Fruit fly (Drosophila melanogaster) whole organism, embryonic: ENCODE measurements around the gene RPA3.

ENCODE experiments used
- Atf-2 ChIP-seq: fragments of 200-800 bp; sonication (Bioruptor generic); optimal IDR thresholded peaks from 2 replicates; lab custom pipeline; 2016; ENCODE audit warnings: missing biosample characterization, missing genetic modification characterization
- CG10147 ChIP-seq: fragments of 200-800 bp; sonication (Bioruptor generic); optimal IDR thresholded peaks from 2 replicates; lab custom pipeline; 2019; ENCODE audit warnings: missing biosample characterization, mild to moderate bottlenecking, missing genetic modification characterization, moderate library complexity
- CG10959 ChIP-seq: fragments of 200-800 bp; sonication (Bioruptor generic); IDR thresholded peaks from 2 replicates; pipeline ENCODE4 v1.3.6; 2022; ENCODE audit warnings: missing biosample characterization, missing genetic modification characterization
- CG12299 ChIP-seq: fragments of 200-800 bp; sonication (Bioruptor generic); optimal IDR thresholded peaks from 2 replicates; lab custom pipeline; 2018; ENCODE audit warnings: missing biosample characterization, mild to moderate bottlenecking, missing genetic modification characterization
- CG14965 ChIP-seq: fragments of 200-800 bp; sonication (Bioruptor generic); optimal IDR thresholded peaks from 2 replicates; lab custom pipeline; 2016; ENCODE audit warnings: missing biosample characterization, missing genetic modification characterization, borderline replicate concordance
- CG15269 ChIP-seq: fragments of 200-800 bp; sonication (Bioruptor generic); optimal IDR thresholded peaks from 2 replicates; lab custom pipeline; 2018; ENCODE audit warnings: missing biosample characterization, mild to moderate bottlenecking, missing genetic modification characterization, moderate library complexity
- CG17359 ChIP-seq: fragments of 200-800 bp; sonication (Bioruptor generic); optimal IDR thresholded peaks from 3 replicates; lab custom pipeline; 2018; ENCODE audit warnings: missing biosample characterization, mild to moderate bottlenecking, missing genetic modification characterization, moderate library complexity
- CG1832 ChIP-seq: fragments of 200-800 bp; sonication (Bioruptor generic); optimal IDR thresholded peaks from 2 replicates; lab custom pipeline; 2017; ENCODE audit warnings: missing biosample characterization, mild to moderate bottlenecking, missing genetic modification characterization, inconsistent platforms
- CG18599 ChIP-seq: fragments of 200-800 bp; sonication (Bioruptor generic); optimal IDR thresholded peaks from 3 replicates; lab custom pipeline; 2017; ENCODE audit warnings: missing biosample characterization, missing genetic modification characterization, mild to moderate bottlenecking, moderate library complexity, missing genetic modification reagents
- CG18764 ChIP-seq: fragments of 200-800 bp; sonication (Bioruptor generic); optimal IDR thresholded peaks from 3 replicates; lab custom pipeline; 2016; ENCODE audit warnings: missing biosample characterization, missing genetic modification characterization
- CG2875 ChIP-seq: fragments of 200-800 bp; sonication (Bioruptor generic); optimal IDR thresholded peaks from 2 replicates; lab custom pipeline; 2017; ENCODE audit warnings: missing biosample characterization, mild to moderate bottlenecking, missing genetic modification characterization, missing genetic modification reagents
- CG30403 ChIP-seq: fragments of 200-800 bp; sonication (Bioruptor generic); optimal IDR thresholded peaks from 3 replicates; lab custom pipeline; 2016; ENCODE audit warnings: missing biosample characterization, missing genetic modification characterization
- CG43689 ChIP-seq: fragments of 200-800 bp; sonication (Bioruptor generic); IDR thresholded peaks from 2 replicates; pipeline ENCODE4 v1.3.6; 2022; ENCODE audit warnings: missing biosample characterization, missing genetic modification characterization
- CG5953 ChIP-seq: fragments of 200-800 bp; sonication (Bioruptor generic); IDR thresholded peaks from 2 replicates; pipeline ENCODE4 v1.3.6; 2022; ENCODE audit warnings: missing biosample characterization, missing genetic modification characterization
- CG6254 ChIP-seq: fragments of 200-800 bp; sonication (Bioruptor generic); optimal IDR thresholded peaks from 3 replicates; lab custom pipeline; 2017; ENCODE audit warnings: mild to moderate bottlenecking, missing biosample characterization, missing genetic modification reagents, missing genetic modification characterization
- CG7357 ChIP-seq: fragments of 200-800 bp; sonication (Bioruptor generic); IDR thresholded peaks from 3 replicates; pipeline ENCODE4 v1.3.6; 2022; ENCODE audit warnings: missing biosample characterization, missing genetic modification characterization
- CG7556 ChIP-seq: fragments of 200-800 bp; sonication (Bioruptor generic); optimal IDR thresholded peaks from 2 replicates; lab custom pipeline; 2017; ENCODE audit warnings: missing biosample characterization, mild to moderate bottlenecking, missing genetic modification characterization
- CG8281 ChIP-seq: fragments of 200-800 bp; sonication (Bioruptor generic); optimal IDR thresholded peaks from 2 replicates; lab custom pipeline; 2018; ENCODE audit warnings: missing biosample characterization, mild to moderate bottlenecking, missing genetic modification characterization, moderate library complexity
- CG8388 ChIP-seq: fragments of 200-800 bp; sonication (Bioruptor generic); optimal IDR thresholded peaks from 2 replicates; lab custom pipeline; 2019; ENCODE audit warnings: missing biosample characterization, mild to moderate bottlenecking, missing genetic modification characterization, moderate library complexity
- CG9797 ChIP-seq: fragments of 200-800 bp; sonication (Bioruptor generic); optimal IDR thresholded peaks from 3 replicates; lab custom pipeline; 2018; ENCODE audit warnings: missing biosample characterization, mild to moderate bottlenecking, missing genetic modification characterization
- Doc3 ChIP-seq: fragments of 200-800 bp; sonication (Bioruptor generic); IDR thresholded peaks from 3 replicates; pipeline ENCODE4 v1.3.6; 2022; ENCODE audit warnings: missing biosample characterization, missing genetic modification characterization; ENCODE audit not compliant: partially characterized antibody
- Fer1 ChIP-seq: fragments of 200-800 bp; sonication (Bioruptor generic); optimal IDR thresholded peaks from 2 replicates; lab custom pipeline; 2017; ENCODE audit warnings: missing biosample characterization, mild to moderate bottlenecking, missing genetic modification characterization
- Fer2 ChIP-seq: fragments of 200-800 bp; sonication (Bioruptor generic); optimal IDR thresholded peaks from 2 replicates; lab custom pipeline; 2018; ENCODE audit warnings: missing biosample characterization, mild to moderate bottlenecking, missing genetic modification characterization, moderate library complexity
- Fer3 ChIP-seq: fragments of 200-800 bp; sonication (Bioruptor generic); optimal IDR thresholded peaks from 2 replicates; lab custom pipeline; 2018; ENCODE audit warnings: missing biosample characterization, mild to moderate bottlenecking, missing genetic modification characterization, moderate library complexity
- MBD-R2 ChIP-seq: fragments of 200-800 bp; sonication (Bioruptor generic); IDR thresholded peaks from 2 replicates; pipeline ENCODE4 v1.3.6; 2022; ENCODE audit warnings: missing biosample characterization, missing genetic modification characterization
- Max ChIP-seq: fragments of 200-800 bp; sonication (Bioruptor generic); optimal IDR thresholded peaks from 2 replicates; lab custom pipeline; 2016; ENCODE audit warnings: missing biosample characterization, mild to moderate bottlenecking, missing genetic modification characterization
- Sox100B ChIP-seq: fragments of 200-800 bp; sonication (Bioruptor generic); optimal IDR thresholded peaks from 3 replicates; lab custom pipeline; 2018; ENCODE audit warnings: missing biosample characterization, mild to moderate bottlenecking, missing genetic modification characterization
- Xbp1 ChIP-seq: fragments of 200-800 bp; sonication (Bioruptor generic); optimal IDR thresholded peaks from 3 replicates; lab custom pipeline; 2016; ENCODE audit warnings: missing biosample characterization, mild to moderate bottlenecking, missing genetic modification characterization
- Xrp1 ChIP-seq: fragments of 200-800 bp; sonication (Bioruptor generic); IDR thresholded peaks from 2 replicates; pipeline ENCODE4 v1.3.6; 2022; ENCODE audit warnings: missing biosample characterization, missing genetic modification characterization
- al ChIP-seq: fragments of 200-800 bp; sonication (Bioruptor generic); IDR thresholded peaks from 2 replicates; pipeline ENCODE4 v1.3.6; 2022; ENCODE audit warnings: missing biosample characterization, missing genetic modification characterization
- ap ChIP-seq: fragments of 200-800 bp; sonication (Bioruptor generic); IDR thresholded peaks from 2 replicates; pipeline ENCODE4 v1.3.6; 2022; ENCODE audit warnings: missing biosample characterization, missing genetic modification characterization
- chm ChIP-seq: fragments of 200-800 bp; sonication (Bioruptor generic); IDR thresholded peaks from 2 replicates; pipeline ENCODE4 v1.3.6; 2022; ENCODE audit warnings: missing biosample characterization, missing genetic modification characterization
- dpn ChIP-seq, 2 experiments: fragments of 200-800 bp; sonication (Bioruptor generic); optimal IDR thresholded peaks; 3 replicates each; lab custom pipeline; 2016; ENCODE audit warnings: missing biosample characterization in 2 of 2, missing genetic modification characterization in 2 of 2
- dysf ChIP-seq: fragments of 200-800 bp; sonication (Bioruptor generic); IDR thresholded peaks from 3 replicates; pipeline ENCODE4 v1.3.6; 2022; ENCODE audit warnings: missing biosample characterization, missing genetic modification characterization
- esg ChIP-seq: fragments of 200-800 bp; sonication (Bioruptor generic); conservative IDR thresholded peaks from 2 replicates; pipeline ENCODE4 v1.3.6; 2022; ENCODE audit warnings: missing biosample characterization, missing genetic modification characterization
- fd3F ChIP-seq: fragments of 200-800 bp; sonication (Bioruptor generic); optimal IDR thresholded peaks from 2 replicates; lab custom pipeline; 2018; ENCODE audit warnings: missing biosample characterization, mild to moderate bottlenecking, missing genetic modification characterization, moderate library complexity
- fd96Cb ChIP-seq: fragments of 200-800 bp; sonication (Bioruptor generic); optimal IDR thresholded peaks from 2 replicates; lab custom pipeline; 2018; ENCODE audit warnings: missing biosample characterization, mild to moderate bottlenecking, missing genetic modification characterization, moderate library complexity
- kni ChIP-seq: fragments of 200-800 bp; sonication (Bioruptor generic); optimal IDR thresholded peaks from 3 replicates; lab custom pipeline; 2017; ENCODE audit warnings: mild to moderate bottlenecking, missing biosample characterization, missing genetic modification reagents, missing genetic modification characterization
- luna ChIP-seq: fragments of 200-800 bp; sonication (Bioruptor generic); optimal IDR thresholded peaks from 2 replicates; lab custom pipeline; 2016; ENCODE audit warnings: missing biosample characterization, missing genetic modification characterization
- nom ChIP-seq: fragments of 200-800 bp; sonication (Bioruptor generic); optimal IDR thresholded peaks from 2 replicates; lab custom pipeline; 2017; ENCODE audit warnings: missing biosample characterization, missing genetic modification characterization, mild to moderate bottlenecking, moderate library complexity, missing genetic modification reagents
- phol ChIP-seq: fragments of 200-800 bp; sonication (Bioruptor generic); optimal IDR thresholded peaks from 3 replicates; lab custom pipeline; 2018; ENCODE audit warnings: missing biosample characterization, mild to moderate bottlenecking, missing genetic modification characterization, moderate library complexity
- prd ChIP-seq, 3 experiments: fragments of >200 bp in 2 of 3; fragments of 200-800 bp in 1 of 3; sonication (Bioruptor generic) in 1 of 3; optimal IDR thresholded peaks in 2 of 3; IDR thresholded peaks in 1 of 3; 2 replicates in 2 of 3; 3 replicates in 1 of 3; pipeline versions ENCODE4 v1.3.6 to Lab custom; 2017 to 2022; ENCODE audit warnings: missing biosample characterization in 1 of 3, missing genetic modification characterization in 1 of 3
- slou ChIP-seq: fragments of 200-800 bp; sonication (Bioruptor generic); optimal IDR thresholded peaks from 3 replicates; lab custom pipeline; 2016; ENCODE audit warnings: missing biosample characterization, missing genetic modification characterization
- slp2 ChIP-seq: fragments of 200-800 bp; sonication (Bioruptor generic); optimal IDR thresholded peaks from 2 replicates; lab custom pipeline; 2016; ENCODE audit warnings: missing biosample characterization, missing genetic modification characterization
- sqz ChIP-seq: fragments of 200-800 bp; sonication (Bioruptor generic); optimal IDR thresholded peaks from 3 replicates; lab custom pipeline; 2018; ENCODE audit warnings: missing biosample characterization, mild to moderate bottlenecking, missing genetic modification characterization
- stc ChIP-seq: fragments of 200-800 bp; sonication (Bioruptor generic); IDR thresholded peaks from 2 replicates; pipeline ENCODE4 v1.3.6; 2022; ENCODE audit warnings: missing biosample characterization, missing genetic modification characterization
- stwl ChIP-seq: fragments of 200-800 bp; sonication (Bioruptor generic); optimal IDR thresholded peaks from 3 replicates; lab custom pipeline; 2018; ENCODE audit warnings: missing biosample characterization, mild to moderate bottlenecking, missing genetic modification characterization, moderate library complexity
- tgo ChIP-seq: fragments of 200-800 bp; sonication (Bioruptor generic); IDR thresholded peaks from 3 replicates; pipeline ENCODE4 v1.3.6; 2022; ENCODE audit warnings: missing biosample characterization, missing genetic modification characterization
- vnd ChIP-seq: fragments of 200-800 bp; sonication (Bioruptor generic); IDR thresholded peaks from 3 replicates; pipeline ENCODE4 v1.3.6; 2022; ENCODE audit warnings: missing biosample characterization, missing genetic modification characterization; ENCODE audit not compliant: partially characterized antibody
- wdn ChIP-seq: fragments of 200-800 bp; sonication (Bioruptor generic); IDR thresholded peaks from 2 replicates; pipeline ENCODE4 v1.3.6; 2022; ENCODE audit warnings: missing biosample characterization, missing genetic modification characterization

RPA3 gene

dm6 chrX:11659080-11659479 is 43.4 kb upstream of the RPA3 start (continued):
- TF ChIP-seq Fer3 (no peak), wdn (GFP tag; lab: Robert Waterston, UW) (no peak), CG30403 (GFP tag; lab: Kevin White, UChicago) (peak; percentile 41), kni (peak; percentile 19), CG14965 (GFP tag; lab: Kevin White, UChicago) (no peak), phol (tag; lab: Kevin White, UChicago) (peak; percentile 76), fd3F (no peak), sqz (GFP tag; lab: Kevin White, UChicago) (peak; percentile 46), Xbp1 (GFP tag; lab: Kevin White, UChicago) (peak; percentile 32), chm (GFP tag; lab: Robert Waterston, UW) (no peak), Sox100B (GFP tag; lab: Kevin White, UChicago) (peak; percentile 72), CG10147 (GFP tag; lab: Kevin White, UChicago) (no peak), CG5953 (no peak), tgo (GFP tag; lab: Robert Waterston, UW) (peak; percentile 61; the same call in 2 of the 3 replicates), CG8281 (tag; lab: Kevin White, UChicago) (peak; percentile 19), stc (GFP tag; lab: Robert Waterston, UW) (peak; percentile 66), slp2 (GFP tag; lab: Kevin White, UChicago) (no peak), CG9797 (no peak), MBD-R2 (GFP tag; lab: Robert Waterston, UW) (no peak), Fer1 (GFP tag; lab: Kevin White, UChicago) (peak; percentile 31), CG15269 (tag; lab: Kevin White, UChicago) (peak; percentile 45), CG12299 (tag; lab: Kevin White, UChicago) (no peak), CG18764 (GFP tag; lab: Kevin White, UChicago) (peak; percentile 25), al (GFP tag; lab: Robert Waterston, UW) (no peak), CG10959 (GFP tag; lab: Robert Waterston, UW) (no peak), CG8388 (GFP tag; lab: Kevin White, UChicago) (peak; percentile 57), slou (GFP tag; lab: Kevin White, UChicago) (no peak), CG18599 (GFP tag; lab: Kevin White, UChicago) (peak; percentile 28), luna (GFP tag; lab: Kevin White, UChicago) (no peak), Xrp1 (peak; percentile 65), vnd (no peak), Doc3 (GFP tag; lab: Robert Waterston, UW) (no peak), CG6254 (GFP tag; lab: Kevin White, UChicago) (peak; percentile 10), CG2875 (GFP tag; lab: Kevin White, UChicago) (no peak), CG7357 (GFP tag; lab: Robert Waterston, UW) (peak; percentile 45; the same call in 1 of the 3 replicates), dpn (GFP tag; optimal IDR thresholded peaks at IDR 0.05; lab: Kevin White, UChicago) (peak in 1 of 2 experiments; percentile 22), ap (0 out of 2 replicates have a peak, but pooled peaks have one; percentile 24), CG43689 (GFP tag; lab: Robert Waterston, UW) (no peak), CG1832 (GFP tag; lab: Kevin White, UChicago) (no peak), CG7556 (GFP tag; lab: Kevin White, UChicago) (peak; percentile 54), Max (GFP tag; lab: Kevin White, UChicago) (no peak), fd96Cb (tag; lab: Kevin White, UChicago) (peak; percentile 69), Atf-2 (GFP tag; lab: Kevin White, UChicago) (no peak), nom (GFP tag; lab: Kevin White, UChicago) (peak; percentile 86), Fer2 (peak; percentile 3), esg (GFP tag; lab: Robert Waterston, UW) (peak; percentile 35), prd (optimal IDR thresholded peaks at IDR 0.05; lab: Kevin White, UChicago) (no peak), prd (GFP tag; IDR thresholded peaks at IDR 0.05; lab: Robert Waterston, UW) (peak; percentile 61; the same call in 1 of the 3 replicates), CG17359 (tag; lab: Kevin White, UChicago) (peak; percentile 59), stwl (tag; lab: Kevin White, UChicago) (no peak), dysf (GFP tag; lab: Robert Waterston, UW) (peak; percentile 60)
